Worm (Caenorhabditis elegans) whole organism, L4/young adult: ENCODE data around the gene nrsn-1.

Source experiments
- W03F9.2 ChIP-seq: fragments of 150-350 bp; optimal IDR thresholded peaks from 2 replicates; lab custom pipeline; 2014; ENCODE audit warnings: missing biosample characterization, missing genetic modification characterization
- him-1 ChIP-seq: sonication (generic microtip); optimal IDR thresholded peaks from 2 replicates; lab custom pipeline; 2016; ENCODE audit warnings: missing genotype, missing genetic modification reagents, missing genetic modification characterization, missing compliant biosample characterization

DNA sequence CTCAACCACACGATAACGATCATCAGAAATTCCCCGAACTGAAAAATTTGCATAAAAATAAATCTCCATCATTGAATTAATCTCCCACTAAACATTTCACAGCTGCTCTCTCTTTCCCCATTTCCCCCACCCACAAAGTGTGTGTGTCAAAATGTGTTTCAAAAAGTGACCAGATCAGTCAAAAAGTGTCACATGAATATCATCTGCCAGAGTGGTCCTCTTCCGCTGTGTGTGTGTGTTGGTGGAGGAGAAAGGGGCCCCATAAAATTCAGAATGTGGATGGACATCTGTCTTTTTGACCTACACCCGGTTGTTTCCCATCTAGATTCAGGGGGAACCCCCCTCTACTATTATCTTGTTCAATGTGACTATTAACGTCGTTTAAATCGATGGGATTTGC is 38.6 kb downstream of the nrsn-1 start:
- TF ChIP-seq him-1 (tag; lab: Kevin White, UChicago) (no peak), W03F9.2 (tag; lab: Kevin White, UChicago) (no peak)
